Fruit fly (Drosophila melanogaster): ENCODE measurements around the gene Mesh1.

The Mesh1 gene

DNA sequence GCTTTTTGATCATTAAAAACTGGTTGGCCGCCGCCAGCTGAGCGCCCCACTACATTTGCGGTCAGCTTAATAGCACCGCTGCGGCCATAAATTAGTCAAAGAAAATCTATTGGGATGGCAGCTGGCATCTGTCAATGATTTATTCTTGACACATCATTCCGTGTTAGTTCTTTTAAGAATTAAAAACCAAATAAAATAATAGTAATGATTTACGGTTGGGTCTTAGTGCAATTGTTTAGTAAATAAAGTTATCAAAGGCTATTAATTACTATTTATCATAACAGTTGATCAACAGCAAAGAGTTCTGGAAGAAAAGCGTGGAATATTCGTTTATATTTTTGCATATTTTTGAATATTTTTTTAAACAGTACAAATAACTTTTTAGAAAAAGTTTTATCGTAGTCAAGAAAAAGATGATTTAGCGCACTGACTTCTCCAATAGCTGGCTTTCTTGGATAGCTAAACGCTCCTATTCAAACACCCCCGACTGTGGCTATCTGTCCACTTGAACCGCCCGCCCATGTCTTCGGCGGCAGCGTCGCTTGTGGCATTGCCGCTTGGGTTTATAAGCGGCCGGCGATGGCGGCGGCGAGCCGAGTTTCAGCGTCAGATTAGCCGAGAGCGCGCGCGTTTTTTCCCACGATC, 5.2 kb downstream of the Mesh1 start, which contains the start of gene CG14515:
Gene CG14515, plus strand, starts transcription at position 590 of the 645 bp plus-strand sequence.
- no peak for TF ChIP-seq kay (GFP tag; optimal IDR thresholded peaks at IDR 0.05)
- peak; percentile 40 for TF ChIP-seq Med (GFP tag)
- TF ChIP-seq Sox102F (GFP tag; optimal IDR thresholded peaks at IDR 0.05), result no peak
- no peak for TF ChIP-seq da (GFP tag; optimal IDR thresholded peaks at IDR 0.05)
- TF ChIP-seq dmrt99B (tag; optimal IDR thresholded peaks at IDR 0.05), result peak; percentile 49
- TF ChIP-seq ssp (GFP tag; IDR thresholded peaks at IDR 0.05), result no peak
- TF ChIP-seq CG7839 (tag; optimal IDR thresholded peaks at IDR 0.05), result peak; percentile 18
- no peak for TF ChIP-seq D (optimal IDR thresholded peaks at IDR 0.05)
- peak; percentile 21 for TF ChIP-seq D (GFP tag; optimal IDR thresholded peaks at IDR 0.05)
- peak; percentile 13; the same call in 1 of the 2 replicates for TF ChIP-seq lmd (GFP tag; IDR thresholded peaks at IDR 0.05)
- TF ChIP-seq CG14050 (GFP tag; IDR thresholded peaks at IDR 0.05), result no peak
- TF ChIP-seq Oli (tag; optimal IDR thresholded peaks at IDR 0.05), result peak; percentile 13
- no peak for TF ChIP-seq CG11560 (tag; IDR thresholded peaks at IDR 0.05)
- TF ChIP-seq Sry-β (GFP tag; optimal IDR thresholded peaks at IDR 0.05), result no peak
- TF ChIP-seq CG7556 (GFP tag; optimal IDR thresholded peaks at IDR 0.05), result peak; percentile 39
- TF ChIP-seq CG4424 (GFP tag; optimal IDR thresholded peaks at IDR 0.05), result peak; percentile 21
- peak; percentile 20 for TF ChIP-seq CG2678 (tag; optimal IDR thresholded peaks at IDR 0.05)
- no peak for TF ChIP-seq zfh2 (GFP tag; optimal IDR thresholded peaks at IDR 0.05)
- 0 out of 3 replicates have a peak, but pooled peaks have one; percentile 30 for TF ChIP-seq dysf (GFP tag; IDR thresholded peaks at IDR 0.05)
- TF ChIP-seq CG9437 (GFP tag; optimal IDR thresholded peaks at IDR 0.05), result peak; percentile 7
- TF ChIP-seq CG18262 (tag; optimal IDR thresholded peaks at IDR 0.05), result peak; percentile 47
- TF ChIP-seq row (GFP tag; IDR thresholded peaks at IDR 0.05), result 0 out of 3 replicates have a peak, but pooled peaks have one; percentile 39
- TF ChIP-seq CG2712 (tag; optimal IDR thresholded peaks at IDR 0.05), result peak; percentile 17
- no peak for TF ChIP-seq CG8359 (GFP tag; optimal IDR thresholded peaks at IDR 0.05; ENCODE audit: borderline replicate concordance)
- peak; percentile 47 for TF ChIP-seq Sox100B (GFP tag; optimal IDR thresholded peaks at IDR 0.05)
- peak; percentile 56 for TF ChIP-seq CG11504 (tag; optimal IDR thresholded peaks at IDR 0.05)
- TF ChIP-seq CG10979 (tag; optimal IDR thresholded peaks at IDR 0.05), result peak; percentile 3
- TF ChIP-seq Eip74EF (GFP tag; optimal IDR thresholded peaks at IDR 0.05), result peak in 1 of 2 experiments; percentile 26
- 0 out of 3 replicates have a peak, but pooled peaks have one; percentile 12 for TF ChIP-seq CG11695 (GFP tag; IDR thresholded peaks at IDR 0.05)
- no peak for TF ChIP-seq Poxn (GFP tag; IDR thresholded peaks at IDR 0.05)
- TF ChIP-seq phol (tag; optimal IDR thresholded peaks at IDR 0.05), result peak; percentile 27
- no peak for TF ChIP-seq zfh1 (GFP tag; IDR thresholded peaks at IDR 0.05)
- peak; percentile 39; the same call in 1 of the 2 replicates for TF ChIP-seq CG31441 (GFP tag; IDR thresholded peaks at IDR 0.05)
- 0 out of 2 replicates have a peak, but pooled peaks have one; percentile 4 for TF ChIP-seq CG14441 (GFP tag; IDR thresholded peaks at IDR 0.05)
- TF ChIP-seq Hsf (GFP tag; optimal IDR thresholded peaks at IDR 0.05), result no peak
- peak; percentile 11 for TF ChIP-seq CoRest (tag; optimal IDR thresholded peaks at IDR 0.05)
- no peak for TF ChIP-seq sna (GFP tag; IDR thresholded peaks at IDR 0.05; ENCODE audit: partially characterized antibody)
- TF ChIP-seq ase (GFP tag; IDR thresholded peaks at IDR 0.05), result 0 out of 3 replicates have a peak, but pooled peaks have one; percentile 16
- TF ChIP-seq Ets65A (GFP tag), result peak; percentile 53
- peak; percentile 44; the same call in 2 of the 3 replicates for TF ChIP-seq CG17361 (GFP tag; IDR thresholded peaks at IDR 0.05)
- TF ChIP-seq gem (tag; optimal IDR thresholded peaks at IDR 0.05), result peak; percentile 38
- TF ChIP-seq nmo (GFP tag; optimal IDR thresholded peaks at IDR 0.05), result peak; percentile 59
- TF ChIP-seq sens (GFP tag), result peak; percentile 76
- no peak for TF ChIP-seq CG5953 (GFP tag; IDR thresholded peaks at IDR 0.05)
- no peak for TF ChIP-seq CG13123 (GFP tag; optimal IDR thresholded peaks at IDR 0.05)
- no peak for TF ChIP-seq Fer1 (GFP tag; optimal IDR thresholded peaks at IDR 0.05)
- peak; percentile 7 for TF ChIP-seq Abd-B (GFP tag; optimal IDR thresholded peaks at IDR 0.05)
- TF ChIP-seq CG17328 (GFP tag; IDR thresholded peaks at IDR 0.05), result 0 out of 2 replicates have a peak, but pooled peaks have one; percentile 28
